Worm (Caenorhabditis elegans) whole organism, L3 larva: ENCODE data around the gene mdh-1.

ENCODE experiments used
- R02D3.7 ChIP-seq: fragments of 150-350 bp; optimal IDR thresholded peaks from 2 replicates; lab custom pipeline; 2014; ENCODE audit warnings: missing biosample characterization, missing genetic modification characterization
- ceh-16 ChIP-seq: sonication (generic microtip); optimal IDR thresholded peaks from 2 replicates; lab custom pipeline; 2017; ENCODE audit warnings: missing biosample characterization, missing genetic modification characterization
- ceh-28 ChIP-seq: fragments of 150-350 bp; optimal IDR thresholded peaks from 2 replicates; lab custom pipeline; 2014; ENCODE audit warnings: missing biosample characterization, missing genetic modification reagents, missing genetic modification characterization
- daf-12 ChIP-seq: fragments of 150-350 bp; optimal IDR thresholded peaks from 2 replicates; lab custom pipeline; 2014; ENCODE audit warnings: missing biosample characterization, missing genetic modification reagents, missing genetic modification characterization
- fkh-10 ChIP-seq: sonication (generic microtip); optimal IDR thresholded peaks from 2 replicates; lab custom pipeline; 2017; ENCODE audit warnings: missing biosample characterization, missing genetic modification reagents, missing genetic modification characterization
- fos-1 ChIP-seq: fragments of 150-350 bp; optimal IDR thresholded peaks from 2 replicates; lab custom pipeline; 2014; ENCODE audit warnings: missing biosample characterization, missing genetic modification characterization
- nhr-11 ChIP-seq: fragments of 150-350 bp; optimal IDR thresholded peaks from 2 replicates; lab custom pipeline; 2014; ENCODE audit warnings: missing biosample characterization, missing genetic modification characterization
- nhr-28 ChIP-seq: fragments of 150-350 bp; optimal IDR thresholded peaks from 2 replicates; lab custom pipeline; 2014; ENCODE audit warnings: missing biosample characterization, missing genetic modification characterization
- skn-1 ChIP-seq: fragments of 150-350 bp; optimal IDR thresholded peaks from 2 replicates; lab custom pipeline; 2014; ENCODE audit warnings: missing biosample characterization, missing genetic modification characterization
- snpc-4 ChIP-seq: fragments of 150-350 bp; optimal IDR thresholded peaks from 2 replicates; lab custom pipeline; 2014; ENCODE audit warnings: missing biosample characterization, missing genetic modification characterization
- zag-1 ChIP-seq: fragments of 150-350 bp; optimal IDR thresholded peaks from 2 replicates; lab custom pipeline; 2014; ENCODE audit warnings: missing biosample characterization, missing genetic modification characterization

DNA sequence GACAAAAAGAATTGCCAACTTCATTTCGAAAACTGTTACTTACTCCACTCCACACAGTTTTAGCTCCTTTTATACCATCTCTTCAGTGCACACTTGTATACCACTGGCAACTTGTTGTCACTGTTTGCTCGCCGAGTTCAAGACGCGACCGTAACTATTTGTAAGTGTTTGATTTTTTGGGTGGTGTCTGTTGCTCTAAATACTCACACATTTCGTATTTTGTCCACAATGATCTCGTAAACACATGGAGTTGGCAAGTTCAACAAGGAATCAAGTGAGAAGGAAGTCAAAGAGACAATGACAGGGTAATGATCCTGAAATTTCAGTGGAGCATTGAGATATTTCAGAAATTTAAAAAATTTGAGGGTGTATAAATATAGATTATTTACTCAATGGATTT lies 16.7 kb upstream of the mdh-1 start, which contains the start of gene hpo-26:
- TF ChIP-seq skn-1 (tag; lab: Kevin White, UChicago), result no peak
- no peak for TF ChIP-seq nhr-11
- no peak for TF ChIP-seq R02D3.7 (tag; lab: Kevin White, UChicago)
- no peak for TF ChIP-seq daf-12
- no peak for TF ChIP-seq ceh-16 (tag; lab: Kevin White, UChicago)
- peak; percentile 3 for TF ChIP-seq ceh-28 (tag; lab: Kevin White, UChicago)
- no peak for TF ChIP-seq nhr-28
- no peak for TF ChIP-seq zag-1
- TF ChIP-seq fkh-10 (GFP tag; lab: Kevin White, UChicago), result no peak
- TF ChIP-seq fos-1 (tag; lab: Kevin White, UChicago), result no peak
- no peak for TF ChIP-seq snpc-4
